Worm (Caenorhabditis elegans) whole organism, young adult: ENCODE data around the gene T16G12.10.

Experiments
- B0019.2 ChIP-seq: fragments of 200-800 bp; sonication (Bioruptor generic); conservative IDR thresholded peaks from 2 replicates; pipeline ENCODE4 v1.3.6; 2022; ENCODE audit warnings: missing genetic modification reagents, missing genetic modification characterization, missing compliant biosample characterization
- F10E7.11 ChIP-seq: sonication (generic microtip); optimal IDR thresholded peaks from 2 replicates; lab custom pipeline; 2017; ENCODE audit warnings: mild to moderate bottlenecking, missing genetic modification characterization, moderate library complexity, missing compliant biosample characterization
- F23B12.7 ChIP-seq: sonication (generic microtip); optimal IDR thresholded peaks from 2 replicates; lab custom pipeline; 2017; ENCODE audit warnings: missing genetic modification characterization, mild to moderate bottlenecking, missing compliant biosample characterization, antibody characterized with exemption, moderate library complexity; ENCODE audit not compliant: insufficient read depth
- F37B4.10 ChIP-seq: fragments of 200-800 bp; sonication (Bioruptor generic); IDR thresholded peaks from 2 replicates; pipeline ENCODE4 v1.3.6; 2022; ENCODE audit warnings: missing genetic modification characterization, missing compliant biosample characterization
- F57C9.4 ChIP-seq: sonication (generic microtip); optimal IDR thresholded peaks from 2 replicates; lab custom pipeline; 2017; ENCODE audit warnings: mild to moderate bottlenecking, missing genetic modification characterization, missing compliant biosample characterization
- K11D2.4 ChIP-seq: fragments of 200-800 bp; sonication (Bioruptor generic); IDR thresholded peaks from 2 replicates; pipeline ENCODE4 v1.3.6; 2022; ENCODE audit warnings: missing genetic modification reagents, missing genetic modification characterization, missing compliant biosample characterization
- K12H6.12 ChIP-seq: fragments of 200-800 bp; sonication (Bioruptor generic); optimal IDR thresholded peaks from 2 replicates; lab custom pipeline; 2018; ENCODE audit warnings: mild to moderate bottlenecking, missing genetic modification characterization, missing compliant biosample characterization
- T07F8.4 ChIP-seq: sonication (generic microtip); optimal IDR thresholded peaks from 2 replicates; lab custom pipeline; 2016; ENCODE audit warnings: mild to moderate bottlenecking, missing genetic modification characterization, moderate library complexity, missing compliant biosample characterization
- Y56A3A.18 ChIP-seq: fragments of 200-800 bp; sonication (Bioruptor generic); IDR thresholded peaks from 2 replicates; pipeline ENCODE4 v1.3.6; 2022; ENCODE audit warnings: missing genetic modification reagents, missing genetic modification characterization, missing compliant biosample characterization
- Y67H2A.10 ChIP-seq: fragments of 200-800 bp; sonication (Bioruptor generic); conservative IDR thresholded peaks from 2 replicates; pipeline ENCODE4 v1.3.6; 2022; ENCODE audit warnings: missing genetic modification reagents, missing genetic modification characterization, missing compliant biosample characterization
- Y79H2A.3 ChIP-seq: fragments of 200-800 bp; sonication (Bioruptor generic); conservative IDR thresholded peaks from 2 replicates; pipeline ENCODE4 v1.3.6; 2022; ENCODE audit warnings: missing genetic modification reagents, missing genetic modification characterization, missing compliant biosample characterization
- aptf-2 ChIP-seq: fragments of 200-800 bp; sonication (Bioruptor generic); conservative IDR thresholded peaks from 2 replicates; pipeline ENCODE4 v1.3.6; 2022; ENCODE audit warnings: missing genetic modification reagents, missing genetic modification characterization, missing compliant biosample characterization
- bed-2 ChIP-seq: fragments of 200-800 bp; sonication (Bioruptor generic); IDR thresholded peaks from 2 replicates; pipeline ENCODE4 v1.3.6; 2022; ENCODE audit warnings: missing genetic modification reagents, missing genetic modification characterization, missing compliant biosample characterization
- ceh-100 ChIP-seq: fragments of 200-800 bp; sonication (Bioruptor generic); IDR thresholded peaks from 2 replicates; pipeline ENCODE4 v1.3.6; 2022; ENCODE audit warnings: missing genetic modification reagents, missing genetic modification characterization, missing compliant biosample characterization
- ceh-27 ChIP-seq: fragments of 200-800 bp; sonication (Bioruptor generic); optimal IDR thresholded peaks from 2 replicates; lab custom pipeline; 2018; ENCODE audit warnings: mild to moderate bottlenecking, missing genetic modification characterization, moderate library complexity, missing compliant biosample characterization
- ceh-58 ChIP-seq: fragments of 200-800 bp; sonication (Bioruptor generic); IDR thresholded peaks from 2 replicates; pipeline ENCODE4 v1.3.6; 2022; ENCODE audit warnings: missing genetic modification characterization, missing compliant biosample characterization
- die-1 ChIP-seq: sonication (generic microtip); optimal IDR thresholded peaks from 2 replicates; lab custom pipeline; 2016; ENCODE audit warnings: missing genotype, mild to moderate bottlenecking, missing genetic modification characterization, missing compliant biosample characterization
- efl-1 ChIP-seq: fragments of 150-350 bp; optimal IDR thresholded peaks from 2 replicates; lab custom pipeline; 2014; ENCODE audit warnings: missing biosample characterization, missing genetic modification reagents, missing genetic modification characterization
- egl-18 ChIP-seq: fragments of 200-800 bp; sonication (Bioruptor generic); IDR thresholded peaks from 2 replicates; pipeline ENCODE4 v1.3.6; 2022; ENCODE audit warnings: missing genetic modification reagents, missing genetic modification characterization, missing compliant biosample characterization
- fkh-3 ChIP-seq: sonication (generic microtip); optimal IDR thresholded peaks from 2 replicates; lab custom pipeline; 2016; ENCODE audit warnings: mild to moderate bottlenecking, missing genetic modification characterization, missing compliant biosample characterization
- hlh-12 ChIP-seq: sonication (generic microtip); optimal IDR thresholded peaks from 2 replicates; lab custom pipeline; 2016; ENCODE audit warnings: missing genetic modification characterization, missing compliant biosample characterization
- hsf-1 ChIP-seq: fragments of 200-800 bp; sonication (Bioruptor generic); IDR thresholded peaks from 2 replicates; pipeline ENCODE4 v1.3.6; 2022; ENCODE audit warnings: missing genetic modification reagents, missing genetic modification characterization, missing compliant biosample characterization
- let-607 ChIP-seq, 2 experiments: fragments of 200-800 bp in 1 of 2; sonication (Bioruptor generic) in 1 of 2; sonication (generic microtip) in 1 of 2; optimal IDR thresholded peaks; 2 replicates each; lab custom pipeline; 2016 to 2018; ENCODE audit warnings: mild to moderate bottlenecking in 2 of 2, missing compliant biosample characterization in 2 of 2, missing genetic modification characterization in 2 of 2, moderate library complexity in 2 of 2, missing genotype in 1 of 2
- lin-40 ChIP-seq: sonication (generic microtip); optimal IDR thresholded peaks from 2 replicates; lab custom pipeline; 2016; ENCODE audit warnings: missing genetic modification characterization, mild to moderate bottlenecking, missing compliant biosample characterization, missing genotype, missing genetic modification reagents
- lsl-1 ChIP-seq: fragments of 200-800 bp; sonication (Bioruptor generic); optimal IDR thresholded peaks from 2 replicates; lab custom pipeline; 2018; ENCODE audit warnings: mild to moderate bottlenecking, missing genetic modification characterization, moderate library complexity, missing compliant biosample characterization
- lsy-27 ChIP-seq: sonication (generic microtip); optimal IDR thresholded peaks from 2 replicates; lab custom pipeline; 2017; ENCODE audit warnings: missing genetic modification characterization, mild to moderate bottlenecking, missing compliant biosample characterization, antibody characterized with exemption, missing genotype, borderline replicate concordance; ENCODE audit not compliant: insufficient read depth
- madf-6 ChIP-seq: fragments of 200-800 bp; sonication (Bioruptor generic); IDR thresholded peaks from 2 replicates; pipeline ENCODE4 v1.3.6; 2022; ENCODE audit warnings: missing genetic modification reagents, missing genetic modification characterization, missing compliant biosample characterization
- mcd-1 ChIP-seq: fragments of 200-800 bp; sonication (Bioruptor generic); IDR thresholded peaks from 2 replicates; pipeline ENCODE4 v1.3.6; 2022; ENCODE audit warnings: missing genetic modification reagents, missing genetic modification characterization, missing compliant biosample characterization
- mel-28 ChIP-seq: sonication (generic microtip); optimal IDR thresholded peaks from 2 replicates; lab custom pipeline; 2016; ENCODE audit warnings: borderline replicate concordance, mild to moderate bottlenecking, missing genetic modification characterization, missing compliant biosample characterization
- nfyb-1 ChIP-seq: fragments of 200-800 bp; sonication (Bioruptor generic); IDR thresholded peaks from 2 replicates; pipeline ENCODE4 v1.3.6; 2022; ENCODE audit warnings: missing genetic modification reagents, missing genetic modification characterization, missing compliant biosample characterization
- nhr-90 ChIP-seq: sonication (generic microtip); optimal IDR thresholded peaks from 2 replicates; lab custom pipeline; 2016; ENCODE audit warnings: missing genotype, mild to moderate bottlenecking, missing genetic modification characterization, missing compliant biosample characterization
- pbrm-1 ChIP-seq: fragments of 200-800 bp; sonication (Bioruptor generic); IDR thresholded peaks from 2 replicates; pipeline ENCODE4 v1.3.6; 2022; ENCODE audit warnings: missing genetic modification reagents, missing genetic modification characterization, missing compliant biosample characterization
- rec-8 ChIP-seq, 2 experiments: sonication (generic microtip); optimal IDR thresholded peaks; 2 replicates each; lab custom pipeline; 2016; ENCODE audit warnings: mild to moderate bottlenecking in 2 of 2, missing genetic modification characterization in 2 of 2, missing genetic modification reagents in 2 of 2, missing genotype in 2 of 2, missing biosample characterization in 1 of 2, missing compliant biosample characterization in 1 of 2, moderate library complexity in 1 of 2
- sptf-2 ChIP-seq: fragments of 200-800 bp; sonication (Bioruptor generic); optimal IDR thresholded peaks from 2 replicates; lab custom pipeline; 2018; ENCODE audit warnings: mild to moderate bottlenecking, missing genetic modification characterization, missing compliant biosample characterization
- unc-130 ChIP-seq: sonication (generic microtip); optimal IDR thresholded peaks from 2 replicates; lab custom pipeline; 2016; ENCODE audit warnings: missing genetic modification reagents, missing genetic modification characterization, missing compliant biosample characterization

Gene T16G12.10

DNA sequence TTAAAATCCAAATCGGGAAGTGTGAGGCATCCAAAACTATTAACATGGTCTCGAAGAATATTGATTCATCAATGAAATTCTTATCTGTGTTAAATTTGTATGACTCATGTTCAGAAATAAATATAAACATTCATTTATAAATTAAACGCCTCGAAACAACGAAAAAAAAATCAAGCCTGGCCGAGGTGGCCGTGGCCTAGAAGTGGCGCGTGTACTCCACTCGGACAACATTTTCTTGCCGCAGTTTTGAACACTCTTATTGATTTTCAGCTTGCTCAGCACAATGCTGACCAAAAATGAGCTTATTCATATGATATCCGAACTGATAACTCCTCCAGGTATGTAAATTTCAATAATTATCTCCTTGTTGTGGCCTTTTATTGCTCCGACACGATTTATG is 8.2 kb upstream of the T16G12.10 start, which contains the start of gene ekl-6 (continued):
- TF ChIP-seq lsl-1 (GFP tag; lab: Kevin White, UChicago) (peak; percentile 4), K12H6.12 (tag; lab: Kevin White, UChicago) (peak; percentile 11), rec-8 (tag; optimal IDR thresholded peaks at IDR 0.05; lab: Kevin White, UChicago) (peak in 1 of 2 experiments; percentile 58), ceh-100 (GFP tag; lab: Robert Waterston, UW) (no peak), Y67H2A.10 (GFP tag; lab: Robert Waterston, UW) (no peak), bed-2 (0 out of 2 replicates have a peak, but pooled peaks have one; percentile 29), ceh-27 (peak; percentile 67), F23B12.7 (tag; lab: Kevin White, UChicago) (no peak)

- TF ChIP-seq nfyb-1 (GFP tag; lab: Robert Waterston, UW) (no peak), aptf-2 (GFP tag; lab: Robert Waterston, UW) (peak; percentile 91), fkh-3 (tag; lab: Kevin White, UChicago) (no peak), madf-6 (peak; percentile 37; the same call in 1 of the 2 replicates), lsl-1 (GFP tag; lab: Kevin White, UChicago) (no peak), K11D2.4 (no peak), hlh-12 (no peak), hsf-1 (GFP tag; lab: Robert Waterston, UW) (no peak), efl-1 (GFP tag; lab: Kevin White, UChicago) (peak; percentile 31), let-607 (tag; optimal IDR thresholded peaks at IDR 0.05; lab: Kevin White, UChicago) (no peak), pbrm-1 (no peak)
Observed at ce11 chrIII:10060573-10060972, 4.6 kb upstream of the T16G12.10 start, which contains the start of gene T16G12.13. Gene T16G12.13 (plus strand): TSS chrIII:10060865.

ce11 chrIII:10059002-10059401 is 3.1 kb upstream of the T16G12.10 start, which contains the start of gene T16G12.8:
Gene T16G12.8 (plus strand): TSS chrIII:10059302.
- TF ChIP-seq nhr-90 (tag; lab: Kevin White, UChicago) (no peak), B0019.2 (no peak), mcd-1 (no peak), Y56A3A.18 (no peak), lin-40 (no peak), die-1 (no peak), aptf-2 (GFP tag; lab: Robert Waterston, UW) (no peak), egl-18 (no peak), F10E7.11 (no peak), lsy-27 (tag; lab: Kevin White, UChicago) (no peak), ceh-58 (no peak), ceh-100 (GFP tag; lab: Robert Waterston, UW) (no peak), mel-28 (tag; lab: Kevin White, UChicago) (no peak), sptf-2 (no peak), Y67H2A.10 (GFP tag; lab: Robert Waterston, UW) (no peak), F37B4.10 (no peak), F57C9.4 (no peak), T07F8.4 (tag; lab: Kevin White, UChicago) (no peak), Y79H2A.3 (no peak), unc-130 (GFP tag; lab: Kevin White, UChicago) (no peak)
- TF ChIP-seq, all 124 proteins: peak for 0
